Fruit fly (Drosophila melanogaster): ENCODE measurements around the gene SKIP.

- TF ChIP-seq usp (GFP tag; optimal IDR thresholded peaks at IDR 0.05), result no peak
- no peak for TF ChIP-seq Abd-B (GFP tag; optimal IDR thresholded peaks at IDR 0.05)
- TF ChIP-seq fru (GFP tag; optimal IDR thresholded peaks at IDR 0.05), result no peak
- TF ChIP-seq Myc (optimal IDR thresholded peaks at IDR 0.05), result no peak
- no peak for TF ChIP-seq dl (GFP tag; optimal IDR thresholded peaks at IDR 0.05; ENCODE audit: insufficient read depth in 1 of 2, partially characterized antibody in 2 of 2)
Observed at dm6 chr3R:22172454-22173413, 39.1 kb downstream of the SKIP start.
